Worm (Caenorhabditis elegans): Measurements from ENCODE around the gene F31D4.8.
A peak's percentile ranks its signal among the peaks of the same experiment; 100 is the strongest.

The F31D4.8 gene

DNA sequence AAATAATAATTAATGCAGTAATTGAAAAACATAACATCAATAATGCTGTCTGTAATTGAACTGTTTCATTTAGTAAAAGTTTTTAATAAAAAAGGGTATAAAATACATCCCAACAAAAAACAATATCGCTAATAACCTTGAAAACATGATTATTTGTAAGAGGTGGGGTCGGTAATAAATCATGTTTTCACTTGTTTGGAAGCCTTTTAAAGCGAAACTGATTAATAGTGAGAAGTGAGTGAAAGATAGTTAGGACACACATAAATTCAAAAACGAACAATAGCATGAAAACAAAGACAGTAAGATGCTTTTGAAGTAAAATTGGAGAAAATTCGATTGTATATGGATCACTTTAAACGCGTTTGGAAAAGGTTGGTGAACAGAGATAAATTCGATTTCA, 7.1 kb downstream of the F31D4.8 start, which contains the start of gene try-4:
Gene try-4, minus strand, starts transcription at position 74 of the 400 bp plus-strand sequence.
- no peak for TF ChIP-seq nhr-10 (tag; optimal IDR thresholded peaks at IDR 0.05)
- TF ChIP-seq blmp-1 (tag; optimal IDR thresholded peaks at IDR 0.05; ENCODE audit: insufficient read depth), result peak; percentile 90
- TF ChIP-seq nhr-25 (tag; optimal IDR thresholded peaks at IDR 0.05), result peak; percentile 46

- no peak for TF ChIP-seq nhr-10 (tag; optimal IDR thresholded peaks at IDR 0.05)
- TF ChIP-seq mbf-1 (tag; optimal IDR thresholded peaks at IDR 0.05), result no peak
- TF ChIP-seq C34F6.9 (tag; optimal IDR thresholded peaks at IDR 0.05), result no peak
- no peak for TF ChIP-seq nhr-12 (tag; optimal IDR thresholded peaks at IDR 0.05)
- TF ChIP-seq sma-9 (GFP tag; optimal IDR thresholded peaks at IDR 0.05), result no peak
- TF ChIP-seq sma-9 (tag; optimal IDR thresholded peaks at IDR 0.05), result no peak
- no peak for TF ChIP-seq ZK546.5 (tag; optimal IDR thresholded peaks at IDR 0.05)
- no peak for TF ChIP-seq dmd-4 (tag; optimal IDR thresholded peaks at IDR 0.05)
- TF ChIP-seq ztf-11 (tag; optimal IDR thresholded peaks at IDR 0.05), result no peak
- TF ChIP-seq peb-1 (tag; optimal IDR thresholded peaks at IDR 0.05), result no peak
- no peak for TF ChIP-seq unc-62 (GFP tag; optimal IDR thresholded peaks at IDR 0.05)
- TF ChIP-seq sem-4 (tag; optimal IDR thresholded peaks at IDR 0.05), result no peak
- no peak for TF ChIP-seq fos-1 (tag; optimal IDR thresholded peaks at IDR 0.05)
- TF ChIP-seq blmp-1 (tag; optimal IDR thresholded peaks at IDR 0.05; ENCODE audit: insufficient read depth), result no peak
- no peak for TF ChIP-seq F13H6.1 (tag; optimal IDR thresholded peaks at IDR 0.05)
- TF ChIP-seq crh-2 (tag; optimal IDR thresholded peaks at IDR 0.05), result no peak
- no peak for TF ChIP-seq sma-3 (GFP tag; optimal IDR thresholded peaks at IDR 0.05)
- no peak for TF ChIP-seq mdl-1 (tag; optimal IDR thresholded peaks at IDR 0.05)
- no peak for TF ChIP-seq alr-1 (tag; optimal IDR thresholded peaks at IDR 0.05)
- TF ChIP-seq ceh-82 (tag; optimal IDR thresholded peaks at IDR 0.05), result no peak
These were observed 14.6 kb downstream of the F31D4.8 start, which contains the start of gene F31D4.5 for ce11 chrV:20853581-20854161. Gene F31D4.5, plus strand, starts transcription at chrV:20854071.

DNA sequence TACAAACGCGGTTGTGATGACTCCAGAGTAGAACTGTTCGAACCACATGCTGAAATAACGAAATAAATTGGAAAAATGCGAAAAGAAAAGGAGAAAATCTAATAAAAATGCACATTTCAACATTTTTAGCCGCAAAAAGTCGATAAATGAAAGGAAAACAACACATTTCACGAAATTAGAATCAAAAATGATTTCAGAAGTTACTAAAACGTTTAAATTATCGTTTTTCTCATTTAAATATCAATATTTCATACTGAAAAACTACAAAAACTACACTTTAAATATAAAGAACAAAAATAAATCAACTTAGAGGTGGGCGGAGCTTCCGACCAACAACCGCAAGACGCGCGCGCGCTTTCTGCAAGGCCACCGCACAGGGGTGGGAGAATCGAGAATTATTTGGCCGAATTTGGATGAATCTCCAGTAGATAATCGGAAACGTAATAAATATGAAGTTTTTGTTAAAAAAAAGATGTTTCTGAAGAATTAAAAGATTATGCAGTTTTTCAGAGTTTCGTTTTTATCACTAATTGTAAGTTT, 16.3 kb downstream of the F31D4.8 start, which contains the start of gene ndua-1:
Gene ndua-1, minus strand, starts transcription at position 51 of the 540 bp plus-strand sequence.
- TF ChIP-seq nhr-11 (tag; optimal IDR thresholded peaks at IDR 0.05) (no peak), sma-3 (GFP tag; optimal IDR thresholded peaks at IDR 0.05) (peak; percentile 47), nhr-237 (tag; optimal IDR thresholded peaks at IDR 0.05) (no peak), nhr-21 (tag; optimal IDR thresholded peaks at IDR 0.05) (no peak), gmeb-1 (tag; optimal IDR thresholded peaks at IDR 0.05) (peak; percentile 48), nhr-129 (tag; optimal IDR thresholded peaks at IDR 0.05) (peak; percentile 21), lin-13 (GFP tag; optimal IDR thresholded peaks at IDR 0.05) (peak; percentile 49), sem-4 (tag; optimal IDR thresholded peaks at IDR 0.05) (peak; percentile 38), sma-9 (GFP tag; optimal IDR thresholded peaks at IDR 0.05) (peak; percentile 26), sma-9 (tag; optimal IDR thresholded peaks at IDR 0.05) (no peak), lin-11 (tag; optimal IDR thresholded peaks at IDR 0.05) (peak; percentile 35), lsy-2 (tag; optimal IDR thresholded peaks at IDR 0.05) (peak in 1 of 2 experiments; percentile 64), C34F6.9 (tag; optimal IDR thresholded peaks at IDR 0.05) (peak; percentile 30), unc-39 (tag; optimal IDR thresholded peaks at IDR 0.05) (no peak), unc-55 (GFP tag; optimal IDR thresholded peaks at IDR 0.05) (peak; percentile 62), F13H6.1 (tag; optimal IDR thresholded peaks at IDR 0.05) (peak; percentile 39)

DNA sequence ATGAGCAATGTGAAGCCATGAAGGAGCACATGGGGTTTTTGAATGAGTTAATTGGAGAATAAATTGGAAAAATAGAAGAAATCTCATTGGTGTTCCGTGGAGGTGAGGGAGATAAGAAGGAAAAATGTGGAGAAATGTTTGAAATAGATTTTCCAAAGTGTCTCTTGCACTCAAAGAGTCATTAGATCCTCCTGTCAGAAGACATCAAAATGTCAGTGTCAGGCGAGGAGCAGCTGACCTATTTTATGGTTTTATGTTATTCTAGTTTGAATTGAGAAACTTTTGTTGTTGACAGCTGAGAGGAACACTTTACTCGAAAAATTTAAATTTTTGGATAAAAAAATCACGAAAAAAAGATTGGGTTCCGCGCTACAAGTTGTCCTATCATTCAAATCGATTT, 17.6 kb downstream of the F31D4.8 start, which contains the start of gene clec-264:
Gene clec-264, minus strand, starts transcription at position 122 of the 400 bp plus-strand sequence.
- TF ChIP-seq ZK546.5 (tag; optimal IDR thresholded peaks at IDR 0.05) (no peak), nhr-77 (tag; optimal IDR thresholded peaks at IDR 0.05) (no peak), Y55F3AM.14 (GFP tag; optimal IDR thresholded peaks at IDR 0.05) (no peak), dmd-4 (tag; optimal IDR thresholded peaks at IDR 0.05) (no peak), ceh-16 (tag; optimal IDR thresholded peaks at IDR 0.05) (no peak), aly-2 (tag; optimal IDR thresholded peaks at IDR 0.05) (no peak), C34F6.9 (tag; optimal IDR thresholded peaks at IDR 0.05) (no peak), sma-9 (GFP tag; optimal IDR thresholded peaks at IDR 0.05) (no peak), sma-9 (tag; optimal IDR thresholded peaks at IDR 0.05) (no peak), sma-3 (GFP tag; optimal IDR thresholded peaks at IDR 0.05) (no peak)

All from whole organism, L2 larva.